Worm (Caenorhabditis elegans) whole organism, midembryonic: ENCODE measurements around the gene R13A5.15.

ENCODE experiments used
- T22C8.4 ChIP-seq: fragments of 200-800 bp; sonication (Bioruptor generic); IDR thresholded peaks from 2 replicates; pipeline ENCODE4 v1.3.6; 2022; ENCODE audit warnings: missing genetic modification characterization, missing compliant biosample characterization
- cog-1 ChIP-seq: sonication (generic microtip); optimal IDR thresholded peaks from 2 replicates; lab custom pipeline; 2016; ENCODE audit warnings: missing genetic modification characterization, missing compliant biosample characterization
- flt-1 ChIP-seq: fragments of 200-800 bp; sonication (Bioruptor generic); IDR thresholded peaks from 2 replicates; pipeline ENCODE4 v1.3.6; 2022; ENCODE audit warnings: missing genetic modification characterization, missing compliant biosample characterization
- klf-2 ChIP-seq: fragments of 200-800 bp; sonication (Bioruptor generic); conservative IDR thresholded peaks from 2 replicates; pipeline ENCODE4 v1.3.6; 2022; ENCODE audit warnings: missing genetic modification reagents, missing genetic modification characterization, missing compliant biosample characterization
- med-1 ChIP-seq: sonication (generic microtip); optimal IDR thresholded peaks from 2 replicates; lab custom pipeline; 2017; ENCODE audit warnings: missing genetic modification characterization, mild to moderate bottlenecking, missing compliant biosample characterization, antibody characterized with exemption, missing genetic modification reagents; ENCODE audit not compliant: insufficient read depth
- ref-1 ChIP-seq: fragments of 200-800 bp; sonication (Bioruptor generic); conservative IDR thresholded peaks from 2 replicates; pipeline ENCODE4 v1.3.6; 2022; ENCODE audit warnings: missing genetic modification reagents, missing genetic modification characterization, missing compliant biosample characterization
- tab-1 ChIP-seq: fragments of 200-800 bp; sonication (Bioruptor generic); IDR thresholded peaks from 2 replicates; pipeline ENCODE4 v1.3.6; 2022; ENCODE audit warnings: missing genetic modification characterization, missing compliant biosample characterization
- ztf-23 ChIP-seq: fragments of 200-800 bp; sonication (Bioruptor generic); IDR thresholded peaks from 2 replicates; pipeline ENCODE4 v1.3.6; 2022; ENCODE audit warnings: missing genetic modification reagents, missing genetic modification characterization, missing compliant biosample characterization
- ztf-29 ChIP-seq: fragments of 200-800 bp; sonication (Bioruptor generic); IDR thresholded peaks from 2 replicates; pipeline ENCODE4 v1.3.6; 2022; ENCODE audit warnings: missing genetic modification reagents, missing genetic modification characterization, missing compliant biosample characterization

The R13A5.15 gene

ce11 chrIII:7550979-7551378 lies 37.1 kb downstream of the R13A5.15 start:
- TF ChIP-seq med-1 (GFP tag; lab: Kevin White, UChicago) (no peak), ztf-23 (GFP tag; lab: Robert Waterston, UW) (no peak), ztf-29 (no peak), klf-2 (GFP tag; lab: Robert Waterston, UW) (no peak), cog-1 (tag; lab: Kevin White, UChicago) (no peak), tab-1 (no peak), ref-1 (GFP tag; lab: Robert Waterston, UW) (no peak), flt-1 (no peak), T22C8.4 (GFP tag; lab: Robert Waterston, UW) (no peak)

- no peak for TF ChIP-seq cog-1 (tag; lab: Kevin White, UChicago)
- no peak for TF ChIP-seq flt-1
- no peak for TF ChIP-seq T22C8.4 (GFP tag; lab: Robert Waterston, UW)
- no peak for TF ChIP-seq med-1 (GFP tag; lab: Kevin White, UChicago)
- no peak for TF ChIP-seq ref-1 (GFP tag; lab: Robert Waterston, UW)
Observed at ce11 chrIII:7548963-7549362, 39.2 kb downstream of the R13A5.15 start.

ce11 chrIII:7545189-7545588 lies 42.9 kb downstream of the R13A5.15 start:
- TF ChIP-seq med-1 (GFP tag; lab: Kevin White, UChicago) (no peak), tab-1 (no peak), T22C8.4 (GFP tag; lab: Robert Waterston, UW) (no peak), flt-1 (no peak), ref-1 (GFP tag; lab: Robert Waterston, UW) (no peak), klf-2 (GFP tag; lab: Robert Waterston, UW) (no peak), ztf-29 (no peak), ztf-23 (GFP tag; lab: Robert Waterston, UW) (no peak), cog-1 (tag; lab: Kevin White, UChicago) (no peak)

- TF ChIP-seq ref-1 (GFP tag; lab: Robert Waterston, UW) (no peak), T22C8.4 (GFP tag; lab: Robert Waterston, UW) (no peak), ztf-29 (no peak), flt-1 (no peak)
Observed at ce11 chrIII:7544211-7544610, 43.9 kb downstream of the R13A5.15 start.

ce11 chrIII:7542037-7542436 lies 46.1 kb downstream of the R13A5.15 start:
- TF ChIP-seq cog-1 (tag; lab: Kevin White, UChicago) (no peak), T22C8.4 (GFP tag; lab: Robert Waterston, UW) (no peak), ref-1 (GFP tag; lab: Robert Waterston, UW) (no peak), ztf-23 (GFP tag; lab: Robert Waterston, UW) (no peak), tab-1 (no peak), flt-1 (no peak), ztf-29 (no peak), klf-2 (GFP tag; lab: Robert Waterston, UW) (no peak), med-1 (GFP tag; lab: Kevin White, UChicago) (no peak)
